Worm (Caenorhabditis elegans) whole organism, L1 larva: ENCODE measurements around the gene F08G5.3.

Source experiments
- C34B4.2 ChIP-seq: sonication (generic microtip); optimal IDR thresholded peaks from 2 replicates; lab custom pipeline; 2017; ENCODE audit warnings: mild to moderate bottlenecking, missing genetic modification characterization, missing compliant biosample characterization
- aha-1 ChIP-seq: fragments of 150-350 bp; optimal IDR thresholded peaks from 2 replicates; lab custom pipeline; 2014; ENCODE audit warnings: missing biosample characterization, missing genetic modification characterization
- alr-1 ChIP-seq: fragments of 200-800 bp; sonication (Bioruptor generic); optimal IDR thresholded peaks from 2 replicates; lab custom pipeline; 2018; ENCODE audit warnings: borderline replicate concordance, mild to moderate bottlenecking, missing genetic modification characterization, missing compliant biosample characterization
- ceh-88 ChIP-seq: fragments of 200-800 bp; sonication (Bioruptor generic); IDR thresholded peaks from 2 replicates; pipeline ENCODE4 v1.3.6; 2022; ENCODE audit warnings: missing genetic modification characterization, missing compliant biosample characterization
- ces-1 ChIP-seq: fragments of 150-350 bp; optimal IDR thresholded peaks from 2 replicates; lab custom pipeline; 2014; ENCODE audit warnings: missing biosample characterization, missing genetic modification reagents, missing genetic modification characterization
- dsc-1 ChIP-seq: sonication (generic microtip); optimal IDR thresholded peaks from 2 replicates; lab custom pipeline; 2016; ENCODE audit warnings: mild to moderate bottlenecking, missing genetic modification characterization, missing compliant biosample characterization
- fkh-10 ChIP-seq: sonication (generic microtip); optimal IDR thresholded peaks from 2 replicates; lab custom pipeline; 2017; ENCODE audit warnings: missing biosample characterization, missing genetic modification reagents, missing genetic modification characterization
- grh-1 ChIP-seq: fragments of 200-800 bp; sonication (Bioruptor generic); IDR thresholded peaks from 2 replicates; pipeline ENCODE4 v1.3.6; 2022; ENCODE audit warnings: missing genetic modification reagents, missing genetic modification characterization, missing compliant biosample characterization
- hlh-17 ChIP-seq: fragments of 200-800 bp; sonication (Bioruptor generic); optimal IDR thresholded peaks from 2 replicates; lab custom pipeline; 2018; ENCODE audit warnings: missing genetic modification characterization, mild to moderate bottlenecking, missing compliant biosample characterization, moderate library complexity, borderline replicate concordance
- hlh-4 ChIP-seq: sonication (generic microtip); optimal IDR thresholded peaks from 2 replicates; lab custom pipeline; 2016; ENCODE audit warnings: mild to moderate bottlenecking, missing genetic modification characterization, missing compliant biosample characterization
- hpl-2 ChIP-seq: fragments of 150-350 bp; optimal IDR thresholded peaks from 2 replicates; lab custom pipeline; 2014; ENCODE audit warnings: missing biosample characterization, missing genetic modification reagents, missing genetic modification characterization
- lin-14 ChIP-seq: fragments of 200-800 bp; sonication (Bioruptor generic); optimal IDR thresholded peaks from 2 replicates; lab custom pipeline; 2018; ENCODE audit warnings: mild to moderate bottlenecking, missing genetic modification characterization, moderate library complexity, missing compliant biosample characterization
- lin-35 ChIP-seq, 2 experiments: fragments of 150-350 bp; optimal IDR thresholded peaks; 2 replicates each; lab custom pipeline; 2014; ENCODE audit warnings: missing biosample characterization in 2 of 2, missing genetic modification characterization in 2 of 2, missing genetic modification reagents in 2 of 2
- lin-39 ChIP-seq: fragments of 150-350 bp; optimal IDR thresholded peaks from 2 replicates; lab custom pipeline; 2014; ENCODE audit warnings: missing biosample characterization, missing genetic modification reagents, missing genetic modification characterization
- lsy-2 ChIP-seq, 2 experiments: fragments of 150-350 bp; optimal IDR thresholded peaks; 2 replicates each; lab custom pipeline; 2014; ENCODE audit warnings: missing biosample characterization in 2 of 2, missing genetic modification characterization in 2 of 2
- mab-9 ChIP-seq: fragments of 200-800 bp; sonication (Bioruptor generic); IDR thresholded peaks from 2 replicates; pipeline ENCODE4 v1.3.6; 2022; ENCODE audit warnings: missing genetic modification reagents, missing genetic modification characterization, missing compliant biosample characterization
- mdl-1 ChIP-seq, 2 experiments: fragments of 150-350 bp; optimal IDR thresholded peaks; 2 replicates each; lab custom pipeline; 2014 to 2017; ENCODE audit warnings: missing biosample characterization in 2 of 2, missing genetic modification characterization in 2 of 2, inconsistent platforms in 1 of 2
- mep-1 ChIP-seq: fragments of 150-350 bp; optimal IDR thresholded peaks from 2 replicates; lab custom pipeline; 2014; ENCODE audit warnings: missing biosample characterization, missing genetic modification characterization
- nhr-12 ChIP-seq: sonication (generic microtip); optimal IDR thresholded peaks from 2 replicates; lab custom pipeline; 2017; ENCODE audit warnings: missing biosample characterization, missing genetic modification characterization
- nhr-237 ChIP-seq: fragments of 150-350 bp; optimal IDR thresholded peaks from 2 replicates; lab custom pipeline; 2014; ENCODE audit warnings: missing biosample characterization, missing genetic modification characterization
- nhr-84 ChIP-seq: sonication (generic microtip); optimal IDR thresholded peaks from 2 replicates; lab custom pipeline; 2017; ENCODE audit warnings: missing biosample characterization, missing genetic modification characterization
- nhr-85 ChIP-seq: sonication (generic microtip); peaks from one replicate; lab custom pipeline; 2016; ENCODE audit warnings: missing genetic modification characterization, inconsistent platforms, missing compliant biosample characterization
- pag-3 ChIP-seq: sonication (generic microtip); optimal IDR thresholded peaks from 2 replicates; lab custom pipeline; 2017; ENCODE audit warnings: missing genetic modification characterization, mild to moderate bottlenecking, missing compliant biosample characterization, antibody characterized with exemption, borderline replicate concordance; ENCODE audit not compliant: insufficient read depth
- pax-3 ChIP-seq: fragments of 200-800 bp; sonication (Bioruptor generic); optimal IDR thresholded peaks from 2 replicates; lab custom pipeline; 2018; ENCODE audit warnings: mild to moderate bottlenecking, missing genetic modification characterization, moderate library complexity, missing compliant biosample characterization
- snpc-4 ChIP-seq: fragments of 150-350 bp; optimal IDR thresholded peaks from 2 replicates; lab custom pipeline; 2014; ENCODE audit warnings: missing biosample characterization, missing genetic modification characterization
- snu-23 ChIP-seq: sonication (generic microtip); optimal IDR thresholded peaks from 2 replicates; lab custom pipeline; 2016; ENCODE audit warnings: missing genetic modification characterization, missing compliant biosample characterization
- sox-4 ChIP-seq: sonication (generic microtip); optimal IDR thresholded peaks from 2 replicates; lab custom pipeline; 2016; ENCODE audit warnings: missing genetic modification characterization, missing compliant biosample characterization
- tlp-1 ChIP-seq: fragments of 150-350 bp; optimal IDR thresholded peaks from 2 replicates; lab custom pipeline; 2014; ENCODE audit warnings: missing biosample characterization, missing genetic modification characterization
- unc-130 ChIP-seq: fragments of 150-350 bp; optimal IDR thresholded peaks from 2 replicates; lab custom pipeline; 2017; ENCODE audit warnings: missing biosample characterization, missing genetic modification characterization, inconsistent platforms
- unc-30 ChIP-seq: sonication (generic microtip); optimal IDR thresholded peaks from 2 replicates; lab custom pipeline; 2017; ENCODE audit warnings: missing biosample characterization, missing genetic modification characterization
- unc-98 ChIP-seq: fragments of 200-800 bp; sonication (Bioruptor generic); IDR thresholded peaks from 2 replicates; pipeline ENCODE4 v1.3.6; 2022; ENCODE audit warnings: missing genetic modification characterization, missing compliant biosample characterization
- vab-15 ChIP-seq: sonication (generic microtip); optimal IDR thresholded peaks from 2 replicates; lab custom pipeline; 2017; ENCODE audit warnings: missing genotype, mild to moderate bottlenecking, missing genetic modification characterization, missing compliant biosample characterization
- xbp-1 ChIP-seq: sonication (generic microtip); optimal IDR thresholded peaks from 2 replicates; lab custom pipeline; 2016; ENCODE audit warnings: missing genetic modification characterization, missing compliant biosample characterization
- zip-4 ChIP-seq: fragments of 200-800 bp; sonication (Bioruptor generic); optimal IDR thresholded peaks from 2 replicates; lab custom pipeline; 2018; ENCODE audit warnings: mild to moderate bottlenecking, missing genetic modification characterization, moderate library complexity, missing compliant biosample characterization
- ztf-4 ChIP-seq: fragments of 150-350 bp; optimal IDR thresholded peaks from 2 replicates; lab custom pipeline; 2014; ENCODE audit warnings: missing biosample characterization, missing genetic modification characterization

The F08G5.3 gene

ce11 chrIV:12391003-12391637 is 26.3 kb downstream of the F08G5.3 start, which contains the start of the genes rps-23 and dpm-3 (continued):
- peak; percentile 98 for TF ChIP-seq unc-130 (tag; lab: Kevin White, UChicago)
- peak; percentile 95 for TF ChIP-seq pax-3 (tag; lab: Kevin White, UChicago)
- TF ChIP-seq lin-14 (GFP tag; lab: Kevin White, UChicago), result peak; percentile 94
- peak; percentile 8 for TF ChIP-seq pag-3 (tag; lab: Kevin White, UChicago)
- TF ChIP-seq ztf-4 (tag; lab: Kevin White, UChicago), result peak; percentile 83
- peak; percentile 100 for TF ChIP-seq lsy-2 (tag; optimal IDR thresholded peaks at IDR 0.05; lab: Kevin White, UChicago)
- TF ChIP-seq snpc-4, result peak; percentile 75
- TF ChIP-seq ces-1 (GFP tag; lab: Kevin White, UChicago), result no peak
- TF ChIP-seq lin-35 (GFP tag; optimal IDR thresholded peaks at IDR 0.05; lab: Kevin White, UChicago), result peak; percentile 88 to 93
- TF ChIP-seq lin-39 (tag; lab: Kevin White, UChicago), result peak; percentile 85
- TF ChIP-seq nhr-237 (tag; lab: Kevin White, UChicago), result peak; percentile 62
- no peak for TF ChIP-seq hlh-4 (tag; lab: Kevin White, UChicago)
- TF ChIP-seq mdl-1 (tag; optimal IDR thresholded peaks at IDR 0.05; lab: Kevin White, UChicago), result peak in 1 of 2 experiments; percentile 87
- peak; percentile 94 for TF ChIP-seq vab-15 (tag; lab: Kevin White, UChicago)
- TF ChIP-seq hlh-17 (GFP tag; lab: Kevin White, UChicago), result no peak
- TF ChIP-seq unc-30 (tag; lab: Kevin White, UChicago), result no peak
- TF ChIP-seq snu-23 (GFP tag; lab: Kevin White, UChicago), result peak; percentile 96
- no peak for TF ChIP-seq alr-1
- no peak for TF ChIP-seq C34B4.2 (tag; lab: Kevin White, UChicago)
- peak; percentile 37 for TF ChIP-seq aha-1 (tag; lab: Kevin White, UChicago)
- TF ChIP-seq nhr-12 (tag; lab: Kevin White, UChicago), result no peak
- TF ChIP-seq hpl-2 (GFP tag; lab: Kevin White, UChicago), result peak; percentile 55
- TF ChIP-seq grh-1 (GFP tag; lab: Robert Waterston, UW), result peak; percentile 90
- peak; percentile 52 for TF ChIP-seq zip-4 (GFP tag; lab: Kevin White, UChicago)
- TF ChIP-seq mep-1 (tag; lab: Kevin White, UChicago), result peak; percentile 98
- TF ChIP-seq nhr-84 (tag; lab: Kevin White, UChicago), result no peak
- TF ChIP-seq dsc-1 (tag; lab: Kevin White, UChicago), result peak; percentile 91
- TF ChIP-seq sox-4 (tag; lab: Kevin White, UChicago), result peak; percentile 79
- peak; percentile 87 for TF ChIP-seq ceh-88 (GFP tag; lab: Robert Waterston, UW)
- peak; percentile 93 for TF ChIP-seq mab-9 (GFP tag; lab: Robert Waterston, UW)
- TF ChIP-seq unc-98 (GFP tag; lab: Robert Waterston, UW), result peak; percentile 90
- no peak for TF ChIP-seq tlp-1 (tag; lab: Kevin White, UChicago)

- TF ChIP-seq nhr-85, result peak; percentile 33
- TF ChIP-seq lsy-2 (tag; optimal IDR thresholded peaks at IDR 0.05; lab: Kevin White, UChicago), result peak in 1 of 2 experiments; percentile 40
- TF ChIP-seq xbp-1 (tag; lab: Kevin White, UChicago), result no peak
- TF ChIP-seq vab-15 (tag; lab: Kevin White, UChicago), result no peak
Observed at ce11 chrIV:12389951-12390350, 27.4 kb downstream of the F08G5.3 start, which contains the start of gene spe-45. TSS of gene spe-45 (minus strand) at chrIV:12390095.

- TF ChIP-seq aha-1 (tag; lab: Kevin White, UChicago) (no peak), fkh-10 (GFP tag; lab: Kevin White, UChicago) (no peak)
- TF ChIP-seq, all 84 proteins: peak for 0
Observed at ce11 chrIV:12385061-12385460, 32.3 kb downstream of the F08G5.3 start, which contains the start of gene F28D1.6. TSS of gene F28D1.6 (minus strand) at chrIV:12385161.
